Fruit fly (Drosophila melanogaster): Measurements from ENCODE around the gene Tsp66E.

Gene Tsp66E

DNA sequence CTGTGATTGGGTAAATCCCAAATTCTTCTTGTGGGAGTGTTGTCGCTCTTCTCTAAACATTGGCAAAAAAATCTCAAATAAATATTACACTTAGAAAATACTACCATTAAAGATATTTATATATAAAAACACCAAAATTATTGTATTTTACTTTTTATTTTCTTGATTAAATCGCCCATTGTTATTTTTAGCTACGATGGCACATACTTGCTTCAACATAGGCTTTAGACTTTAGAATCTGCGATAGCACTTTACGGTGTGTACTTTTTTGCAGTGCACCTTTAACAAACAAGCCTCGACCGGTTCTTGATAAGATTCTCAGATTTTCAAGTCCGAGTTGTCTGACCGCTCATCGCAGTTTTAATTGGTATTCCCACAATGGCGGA lies 42.3 kb downstream of the Tsp66E start, which contains the start of gene GNBP3 (continued):
- no peak for TF ChIP-seq ato (GFP tag; IDR thresholded peaks at IDR 0.05; ENCODE audit: partially characterized antibody)
- TF ChIP-seq ERR (GFP tag; optimal IDR thresholded peaks at IDR 0.05), result no peak
- no peak for TF ChIP-seq ap (GFP tag; IDR thresholded peaks at IDR 0.05)
- TF ChIP-seq NK7.1 (GFP tag; optimal IDR thresholded peaks at IDR 0.05), result no peak
- peak; percentile 2 for TF ChIP-seq az2 (GFP tag; optimal IDR thresholded peaks at IDR 0.05)
- peak; percentile 42 for TF ChIP-seq Xbp1 (GFP tag; optimal IDR thresholded peaks at IDR 0.05)
- no peak for TF ChIP-seq Doc3 (GFP tag; IDR thresholded peaks at IDR 0.05; ENCODE audit: partially characterized antibody)
- TF ChIP-seq aop (GFP tag; IDR thresholded peaks at IDR 0.05), result no peak
- TF ChIP-seq CG10209 (GFP tag; optimal IDR thresholded peaks at IDR 0.05), result peak; percentile 44
- TF ChIP-seq GATAe (GFP tag; conservative IDR thresholded peaks at IDR 0.05), result no peak
- TF ChIP-seq CG17829 (tag; optimal IDR thresholded peaks at IDR 0.05), result peak; percentile 59
- TF ChIP-seq trem (tag; optimal IDR thresholded peaks at IDR 0.05), result peak; percentile 26
- TF ChIP-seq croc (GFP tag; conservative IDR thresholded peaks at IDR 0.05), result peak; percentile 65
- TF ChIP-seq Elba2 (GFP tag; optimal IDR thresholded peaks at IDR 0.05), result no peak
- TF ChIP-seq CG8281 (tag; optimal IDR thresholded peaks at IDR 0.05), result peak; percentile 49
- peak; percentile 75 for TF ChIP-seq Blimp-1 (GFP tag; optimal IDR thresholded peaks at IDR 0.05)
- peak; percentile 22 for TF ChIP-seq fd3F (GFP tag; optimal IDR thresholded peaks at IDR 0.05)
- TF ChIP-seq h (optimal IDR thresholded peaks at IDR 0.05), result no peak
- no peak for TF ChIP-seq gsb (GFP tag; IDR thresholded peaks at IDR 0.05)
- TF ChIP-seq abd-A (tag; optimal IDR thresholded peaks at IDR 0.05), result no peak
- peak; percentile 40 for TF ChIP-seq CG8388 (GFP tag; optimal IDR thresholded peaks at IDR 0.05)
- TF ChIP-seq CG3847 (GFP tag; IDR thresholded peaks at IDR 0.05), result 0 out of 2 replicates have a peak, but pooled peaks have one; percentile 7
- TF ChIP-seq lilli (GFP tag; optimal IDR thresholded peaks at IDR 0.05), result peak; percentile 64
- TF ChIP-seq CG8924 (tag; optimal IDR thresholded peaks at IDR 0.05), result peak; percentile 36
- TF ChIP-seq CG13624 (GFP tag; optimal IDR thresholded peaks at IDR 0.05), result peak; percentile 16
- TF ChIP-seq wdn (GFP tag; IDR thresholded peaks at IDR 0.05), result 0 out of 2 replicates have a peak, but pooled peaks have one; percentile 17
- peak; percentile 57 for TF ChIP-seq CG9932 (GFP tag; IDR thresholded peaks at IDR 0.05)
- no peak for TF ChIP-seq YL-1 (GFP tag; optimal IDR thresholded peaks at IDR 0.05)
- TF ChIP-seq seq (GFP tag; IDR thresholded peaks at IDR 0.05), result no peak
- TF ChIP-seq crc (GFP tag; optimal IDR thresholded peaks at IDR 0.05), result no peak
- TF ChIP-seq CG10147 (GFP tag; optimal IDR thresholded peaks at IDR 0.05), result peak; percentile 87
- peak; percentile 66 for TF ChIP-seq CG18262 (tag; optimal IDR thresholded peaks at IDR 0.05)
- TF ChIP-seq CG1647 (GFP tag; optimal IDR thresholded peaks at IDR 0.05), result peak; percentile 33
- TF ChIP-seq pb (GFP tag; optimal IDR thresholded peaks at IDR 0.05), result no peak
- no peak for TF ChIP-seq CG4707 (GFP tag; optimal IDR thresholded peaks at IDR 0.05)
- no peak for TF ChIP-seq CG3065 (GFP tag; optimal IDR thresholded peaks at IDR 0.05)
- peak; percentile 53; the same call in 1 of the 2 replicates for TF ChIP-seq Atf6 (GFP tag; IDR thresholded peaks at IDR 0.05)
- TF ChIP-seq CG11723 (GFP tag; optimal IDR thresholded peaks at IDR 0.05), result no peak
- TF ChIP-seq Fer1 (GFP tag; optimal IDR thresholded peaks at IDR 0.05), result peak; percentile 88
- peak; percentile 19 for TF ChIP-seq CG31365 (tag; optimal IDR thresholded peaks at IDR 0.05)
- no peak for TF ChIP-seq crol (GFP tag; IDR thresholded peaks at IDR 0.05)
- no peak for TF ChIP-seq CG11456 (GFP tag; IDR thresholded peaks at IDR 0.05)
- TF ChIP-seq Oaz (GFP tag; IDR thresholded peaks at IDR 0.05), result no peak
- TF ChIP-seq CG4424 (GFP tag; optimal IDR thresholded peaks at IDR 0.05), result peak; percentile 25
- TF ChIP-seq CG1233 (GFP tag; optimal IDR thresholded peaks at IDR 0.05), result peak; percentile 83
- TF ChIP-seq CG13424 (tag; optimal IDR thresholded peaks at IDR 0.05), result peak; percentile 53
- TF ChIP-seq CG4282 (GFP tag; optimal IDR thresholded peaks at IDR 0.05), result no peak
- TF ChIP-seq CG10565 (GFP tag; optimal IDR thresholded peaks at IDR 0.05), result peak; percentile 51
- no peak for TF ChIP-seq CG4617 (GFP tag; optimal IDR thresholded peaks at IDR 0.05; ENCODE audit: borderline replicate concordance)
- peak; percentile 25 for TF ChIP-seq CG3995 (GFP tag; optimal IDR thresholded peaks at IDR 0.05)
- peak; percentile 84 for TF ChIP-seq Dbx (GFP tag; IDR thresholded peaks at IDR 0.05)
- TF ChIP-seq sens (GFP tag), result peak; percentile 52
